Fruit fly (Drosophila melanogaster) whole organism, prepupa: ENCODE data around the gene CG43092.

Source experiments
- CG10631 ChIP-seq: fragments of 200-800 bp; sonication (Bioruptor generic); optimal IDR thresholded peaks from 2 replicates; lab custom pipeline; 2016; ENCODE audit warnings: missing biosample characterization, missing genetic modification characterization
- CG10669 ChIP-seq: fragments of 200-800 bp; sonication (Bioruptor generic); optimal IDR thresholded peaks from 3 replicates; lab custom pipeline; 2018; ENCODE audit warnings: missing biosample characterization, mild to moderate bottlenecking, missing genetic modification characterization, moderate library complexity
- CG11294 ChIP-seq: fragments of 200-800 bp; sonication (Bioruptor generic); IDR thresholded peaks from 2 replicates; pipeline ENCODE4 v1.3.6; 2022; ENCODE audit warnings: missing biosample characterization, missing genetic modification characterization
- CG15336 ChIP-seq: fragments of 200-800 bp; sonication (Bioruptor generic); IDR thresholded peaks from 2 replicates; pipeline ENCODE4 v1.3.6; 2022; ENCODE audit warnings: missing biosample characterization, missing genetic modification characterization
- CG1621 ChIP-seq: fragments of 200-800 bp; sonication (Bioruptor generic); optimal IDR thresholded peaks from 3 replicates; lab custom pipeline; 2018; ENCODE audit warnings: missing biosample characterization, mild to moderate bottlenecking, missing genetic modification characterization
- CG16779 ChIP-seq: fragments of 200-800 bp; sonication (Bioruptor generic); optimal IDR thresholded peaks from 3 replicates; lab custom pipeline; 2017; ENCODE audit warnings: missing biosample characterization, mild to moderate bottlenecking, missing genetic modification characterization
- CG3032 ChIP-seq: fragments of 200-800 bp; optimal IDR thresholded peaks from 2 replicates; lab custom pipeline; 2019; ENCODE audit warnings: missing biosample characterization, mild to moderate bottlenecking, missing genetic modification characterization, moderate library complexity
- CG31627 ChIP-seq: fragments of 200-800 bp; sonication (Bioruptor generic); optimal IDR thresholded peaks from 3 replicates; lab custom pipeline; 2016; ENCODE audit warnings: missing biosample characterization, missing genetic modification characterization
- CG32006 ChIP-seq: fragments of 200-800 bp; sonication (Bioruptor generic); optimal IDR thresholded peaks from 3 replicates; lab custom pipeline; 2017; ENCODE audit warnings: missing biosample characterization, mild to moderate bottlenecking, missing genetic modification characterization
- CG4318 ChIP-seq: fragments of 200-800 bp; sonication (Bioruptor generic); optimal IDR thresholded peaks from 3 replicates; lab custom pipeline; 2017; ENCODE audit warnings: missing biosample characterization, mild to moderate bottlenecking, missing genetic modification characterization
- CG6163 ChIP-seq: fragments of 200-800 bp; sonication (Bioruptor generic); IDR thresholded peaks from 3 replicates; pipeline ENCODE4 v1.3.6; 2022; ENCODE audit warnings: missing biosample characterization, missing genetic modification characterization
- CG6276 ChIP-seq: fragments of 200-800 bp; sonication (Bioruptor generic); optimal IDR thresholded peaks from 2 replicates; lab custom pipeline; 2017; ENCODE audit warnings: missing biosample characterization, mild to moderate bottlenecking, missing genetic modification characterization
- CG7368 ChIP-seq: fragments of 200-800 bp; sonication (Bioruptor generic); optimal IDR thresholded peaks from 3 replicates; lab custom pipeline; 2016; ENCODE audit warnings: missing biosample characterization, missing genetic modification characterization
- CG8319 ChIP-seq: fragments of 200-800 bp; sonication (Bioruptor generic); optimal IDR thresholded peaks from 3 replicates; lab custom pipeline; 2016; ENCODE audit warnings: missing biosample characterization, missing genetic modification characterization
- CG8632 ChIP-seq: fragments of 200-800 bp; sonication (Bioruptor generic); optimal IDR thresholded peaks from 3 replicates; lab custom pipeline; 2016; ENCODE audit warnings: missing biosample characterization, missing genetic modification characterization
- Eip75B ChIP-seq: fragments of 200-800 bp; sonication (Bioruptor generic); optimal IDR thresholded peaks from 3 replicates; lab custom pipeline; 2016; ENCODE audit warnings: missing biosample characterization, missing genetic modification characterization
- Eip78C ChIP-seq: fragments of 200-800 bp; sonication (Bioruptor generic); peaks from one replicate; lab custom pipeline; 2016; ENCODE audit warnings: missing biosample characterization, missing genetic modification characterization
- Eip93F ChIP-seq: fragments of 200-800 bp; sonication (Bioruptor generic); optimal IDR thresholded peaks from 2 replicates; lab custom pipeline; 2016; ENCODE audit warnings: missing biosample characterization, mild to moderate bottlenecking, missing genetic modification characterization
- Gug ChIP-seq: fragments of 200-800 bp; sonication (Bioruptor generic); IDR thresholded peaks from 2 replicates; pipeline ENCODE4 v1.3.6; 2022; ENCODE audit warnings: missing biosample characterization, missing genetic modification characterization
- Hr4 ChIP-seq: fragments of 200-800 bp; sonication (Bioruptor generic); optimal IDR thresholded peaks from 3 replicates; lab custom pipeline; 2016; ENCODE audit warnings: missing biosample characterization, missing genetic modification characterization
- OdsH ChIP-seq: fragments of 200-800 bp; sonication (Bioruptor generic); optimal IDR thresholded peaks from 3 replicates; lab custom pipeline; 2016; ENCODE audit warnings: missing biosample characterization, missing genetic modification characterization
- Smox ChIP-seq: fragments of 200-800 bp; sonication (Bioruptor generic); optimal IDR thresholded peaks from 3 replicates; lab custom pipeline; 2016; ENCODE audit warnings: missing biosample characterization, missing genetic modification characterization
- Sox102F ChIP-seq: fragments of 200-800 bp; sonication (Bioruptor generic); optimal IDR thresholded peaks from 2 replicates; lab custom pipeline; 2016; ENCODE audit warnings: missing biosample characterization, mild to moderate bottlenecking, missing genetic modification characterization
- achi ChIP-seq: fragments of 200-800 bp; sonication (Bioruptor generic); optimal IDR thresholded peaks from 3 replicates; lab custom pipeline; 2016; ENCODE audit warnings: missing biosample characterization, missing genetic modification characterization
- dac ChIP-seq: fragments of 200-800 bp; sonication (Bioruptor generic); optimal IDR thresholded peaks from 2 replicates; lab custom pipeline; 2017; ENCODE audit warnings: missing biosample characterization, mild to moderate bottlenecking, missing genetic modification characterization
- eg ChIP-seq: fragments of 200-800 bp; sonication (Bioruptor generic); IDR thresholded peaks from 3 replicates; pipeline ENCODE4 v1.3.6; 2022; ENCODE audit warnings: missing biosample characterization, missing genetic modification characterization
- esn ChIP-seq: fragments of 200-800 bp; sonication (Bioruptor generic); optimal IDR thresholded peaks from 2 replicates; lab custom pipeline; 2016; ENCODE audit warnings: missing biosample characterization, mild to moderate bottlenecking, missing genetic modification characterization, moderate library complexity
- fkh ChIP-seq: fragments of 200-800 bp; sonication (Bioruptor generic); optimal IDR thresholded peaks from 3 replicates; lab custom pipeline; 2017; ENCODE audit warnings: missing biosample characterization, mild to moderate bottlenecking, missing genetic modification characterization, moderate library complexity
- lz ChIP-seq: fragments of 200-800 bp; sonication (Bioruptor generic); optimal IDR thresholded peaks from 3 replicates; lab custom pipeline; 2016; ENCODE audit warnings: missing biosample characterization, missing genetic modification characterization
- salr ChIP-seq, 2 experiments: fragments of 200-800 bp; sonication (Bioruptor generic); optimal IDR thresholded peaks; 3 replicates each; lab custom pipeline; 2016 to 2018; ENCODE audit warnings: missing biosample characterization in 2 of 2, missing genetic modification characterization in 2 of 2, mild to moderate bottlenecking in 1 of 2
- spab ChIP-seq: fragments of 200-800 bp; sonication (Bioruptor generic); optimal IDR thresholded peaks from 2 replicates; lab custom pipeline; 2017; ENCODE audit warnings: missing biosample characterization, mild to moderate bottlenecking, missing genetic modification characterization, missing genetic modification reagents
- ss ChIP-seq, 2 experiments: fragments of 200-800 bp; sonication (Bioruptor generic); optimal IDR thresholded peaks; 2 replicates in 1 of 2; 3 replicates in 1 of 2; lab custom pipeline; 2017 to 2018; ENCODE audit warnings: mild to moderate bottlenecking in 2 of 2, missing biosample characterization in 2 of 2, missing genetic modification characterization in 2 of 2, moderate library complexity in 1 of 2
- svp ChIP-seq: fragments of 200-800 bp; sonication (Bioruptor generic); peaks from one replicate; lab custom pipeline; 2016; ENCODE audit warnings: missing biosample characterization, missing genetic modification characterization

CG43092 gene

dm6 chr3R:22755187-22755777 is 14.2 kb downstream of the CG43092 start:
- no peak for TF ChIP-seq Sox102F
- TF ChIP-seq lz (GFP tag; lab: Kevin White, UChicago) = no peak
- TF ChIP-seq eg (GFP tag; lab: Robert Waterston, UW) = 0 out of 3 replicates have a peak, but pooled peaks have one; percentile 11

DNA sequence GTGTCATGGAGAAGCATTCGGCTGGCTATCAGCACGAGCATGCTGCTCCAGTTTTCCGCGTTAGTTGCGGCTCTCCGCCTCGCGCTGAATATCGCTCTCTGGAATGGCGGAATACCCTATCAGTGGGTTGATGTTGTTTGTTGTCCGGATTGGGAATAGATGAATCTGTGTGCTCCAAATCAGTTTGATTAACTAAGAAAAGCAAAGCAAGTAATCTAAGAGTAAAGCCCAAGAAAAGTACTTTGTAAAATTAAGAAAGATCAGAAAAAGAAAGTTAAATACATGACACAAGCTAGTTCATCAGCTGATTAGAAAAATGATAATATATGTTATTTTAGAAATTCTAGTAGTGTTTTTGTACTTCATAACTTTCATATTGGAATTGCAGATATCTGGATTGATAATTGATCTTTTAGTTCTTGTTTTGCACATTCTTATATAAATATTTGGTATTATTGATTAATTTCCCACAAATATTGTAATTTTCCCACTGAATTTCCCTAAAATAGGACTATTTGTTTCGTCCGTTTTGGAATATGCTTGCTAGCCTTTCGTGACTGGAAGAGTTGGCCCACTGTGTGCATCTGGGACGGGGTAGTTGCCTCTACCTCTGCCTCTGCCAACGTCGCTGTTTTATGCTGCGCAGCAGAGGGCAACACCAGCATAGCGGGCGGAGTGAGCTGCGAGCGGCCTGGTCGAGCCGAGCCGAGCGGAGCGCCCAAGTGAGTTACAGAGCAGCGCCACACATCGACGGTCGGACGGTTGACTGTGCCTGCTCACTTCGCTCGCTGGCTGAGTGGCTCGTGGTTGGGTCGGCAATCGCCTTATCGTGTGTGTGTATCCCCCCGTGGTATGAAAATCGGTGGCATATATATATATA is 15.3 kb downstream of the CG43092 start:
- TF ChIP-seq Smox = no peak
- peak; percentile 14 for TF ChIP-seq esn (GFP tag; lab: Kevin White, UChicago)
- TF ChIP-seq CG6163 = peak; percentile 68
- peak; percentile 42 for TF ChIP-seq Hr4 (GFP tag; lab: Kevin White, UChicago)
- TF ChIP-seq CG16779 (tag; lab: Kevin White, UChicago) = peak; percentile 45
- TF ChIP-seq CG4318 = peak; percentile 51
- TF ChIP-seq dac = peak; percentile 10
- TF ChIP-seq CG8632 = no peak
- 0 out of 2 replicates have a peak, but pooled peaks have one; percentile 22 for TF ChIP-seq Gug (GFP tag; lab: Robert Waterston, UW)
- peak; percentile 38 for TF ChIP-seq achi (GFP tag; lab: Kevin White, UChicago)
- no peak for TF ChIP-seq CG10669 (GFP tag; lab: Kevin White, UChicago)
- peak; percentile 16 for TF ChIP-seq Eip75B (GFP tag; lab: Kevin White, UChicago)
- TF ChIP-seq CG11294 (GFP tag; lab: Robert Waterston, UW) = peak; percentile 13; the same call in 1 of the 2 replicates
- peak; percentile 77 for TF ChIP-seq CG32006 (GFP tag; lab: Kevin White, UChicago)
- TF ChIP-seq salr (GFP tag; optimal IDR thresholded peaks at IDR 0.05; lab: Kevin White, UChicago) = peak in 1 of 2 experiments; percentile 60
- TF ChIP-seq svp = peak; percentile 68
- no peak for TF ChIP-seq CG1621
- peak; percentile 56; the same call in 2 of the 3 replicates for TF ChIP-seq eg (GFP tag; lab: Robert Waterston, UW)
- TF ChIP-seq CG6276 = peak; percentile 55
- 0 out of 2 replicates have a peak, but pooled peaks have one; percentile 7 for TF ChIP-seq CG15336 (GFP tag; lab: Robert Waterston, UW)
- TF ChIP-seq CG10631 (GFP tag; lab: Kevin White, UChicago) = peak; percentile 23
- TF ChIP-seq Eip78C (GFP tag; lab: Kevin White, UChicago) = peak; percentile 78
- TF ChIP-seq OdsH = peak; percentile 28
- no peak for TF ChIP-seq Eip93F (GFP tag; lab: Kevin White, UChicago)

dm6 chr3R:22753600-22753894 is 15.9 kb downstream of the CG43092 start:
- TF ChIP-seq CG3032 (tag; lab: Kevin White, UChicago) = no peak
- TF ChIP-seq spab (GFP tag; lab: Kevin White, UChicago) = no peak
- TF ChIP-seq ss (GFP tag; optimal IDR thresholded peaks at IDR 0.05; lab: Kevin White, UChicago) = peak in 1 of 2 experiments; percentile 38
- no peak for TF ChIP-seq svp
- peak; percentile 71 for TF ChIP-seq fkh (GFP tag; lab: Kevin White, UChicago)
- TF ChIP-seq dac = no peak
- TF ChIP-seq CG31627 (GFP tag; lab: Kevin White, UChicago) = no peak
- TF ChIP-seq lz (GFP tag; lab: Kevin White, UChicago) = no peak

DNA sequence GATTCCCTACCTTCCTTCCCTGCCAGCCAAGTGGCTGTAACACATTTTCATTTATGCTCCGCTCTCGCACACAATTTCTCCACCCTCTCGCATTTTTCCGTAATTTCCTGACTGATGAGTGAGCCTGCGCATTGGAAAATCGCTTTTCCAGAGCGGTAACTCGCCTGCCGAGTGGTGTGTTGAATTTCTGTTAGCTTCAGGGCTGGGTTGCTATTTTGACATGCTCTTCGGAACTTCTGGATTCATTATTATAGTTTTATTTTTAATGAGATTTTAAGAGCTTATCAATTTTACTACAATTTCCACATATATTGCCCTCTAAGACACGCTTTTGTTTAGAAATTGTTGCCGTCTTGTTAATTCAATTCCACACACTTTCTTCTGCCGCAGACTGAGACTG is 16.5 kb downstream of the CG43092 start:
- TF ChIP-seq CG7368 = no peak
- 0 out of 3 replicates have a peak, but pooled peaks have one; percentile 12 for TF ChIP-seq eg (GFP tag; lab: Robert Waterston, UW)
- peak; percentile 21 for TF ChIP-seq Eip78C (GFP tag; lab: Kevin White, UChicago)
- TF ChIP-seq svp = peak; percentile 35
- no peak for TF ChIP-seq CG8319 (GFP tag; lab: Kevin White, UChicago)
